In genomic region chr3L:5957163-5957562, dm6 we compare ENCODE assay signal across 2 fruit fly cellular contexts.
TF ChIP-seq lines count a peak whose summit lies in the region.

No protein-coding gene starts in this region.

- peak; percentile 70 to 73 for TF ChIP-seq CTCF in S2 (optimal IDR thresholded peaks at IDR 0.05; lab: Kevin White, UChicago)
- TF ChIP-seq CTCF in whole organism, embryonic (GFP tag; optimal IDR thresholded peaks at IDR 0.05; lab: Kevin White, UChicago), result peak; percentile 73

TF ChIP-seq in whole organism, embryonic, 481 proteins besides CTCF, POLR2A, EP300 and RAD21:
- TF ChIP-seq CG14014 (GFP tag; IDR thresholded peaks at IDR 0.05; lab: Robert Waterston, UW), result no peak
- TF ChIP-seq tll (GFP tag; optimal IDR thresholded peaks at IDR 0.05; lab: Kevin White, UChicago), result peak in 1 of 2 experiments; percentile 20
- TF ChIP-seq CG13894 (tag; optimal IDR thresholded peaks at IDR 0.05; lab: Kevin White, UChicago), result no peak
- no peak for TF ChIP-seq inv (GFP tag; IDR thresholded peaks at IDR 0.05; lab: Robert Waterston, UW; ENCODE audit: partially characterized antibody)
- peak; percentile 61 for TF ChIP-seq Ets65A (GFP tag; lab: Kevin White, UChicago)
- TF ChIP-seq CG16863 (GFP tag; optimal IDR thresholded peaks at IDR 0.05; lab: Kevin White, UChicago), result no peak
- TF ChIP-seq danr (GFP tag; IDR thresholded peaks at IDR 0.05; lab: Robert Waterston, UW), result no peak
- TF ChIP-seq Drgx (GFP tag; IDR thresholded peaks at IDR 0.05; lab: Robert Waterston, UW), result no peak
- 0 out of 2 replicates have a peak, but pooled peaks have one; percentile 6 for TF ChIP-seq onecut (GFP tag; IDR thresholded peaks at IDR 0.05; lab: Robert Waterston, UW)
- TF ChIP-seq CG15011 (GFP tag; optimal IDR thresholded peaks at IDR 0.05; lab: Kevin White, UChicago), result no peak
- TF ChIP-seq Abd-B (GFP tag; optimal IDR thresholded peaks at IDR 0.05; lab: Kevin White, UChicago), result no peak
- TF ChIP-seq CG8281 (tag; optimal IDR thresholded peaks at IDR 0.05; lab: Kevin White, UChicago), result no peak
- TF ChIP-seq HmgZ (tag; optimal IDR thresholded peaks at IDR 0.05; lab: Kevin White, UChicago), result no peak
- no peak for TF ChIP-seq CG12071 (GFP tag; optimal IDR thresholded peaks at IDR 0.05; lab: Kevin White, UChicago)
- peak; percentile 32 for TF ChIP-seq sens (GFP tag; lab: Kevin White, UChicago)
- no peak for TF ChIP-seq CG10565 (GFP tag; optimal IDR thresholded peaks at IDR 0.05; lab: Kevin White, UChicago)
- TF ChIP-seq CG2202 (tag; optimal IDR thresholded peaks at IDR 0.05; lab: Kevin White, UChicago), result no peak
- TF ChIP-seq CG17612 (GFP tag; IDR thresholded peaks at IDR 0.05; lab: Robert Waterston, UW), result no peak
- no peak for TF ChIP-seq h (optimal IDR thresholded peaks at IDR 0.05; lab: Kevin White, UChicago)
- TF ChIP-seq Mes4 (GFP tag; optimal IDR thresholded peaks at IDR 0.05; lab: Kevin White, UChicago), result no peak
